Fruit fly (Drosophila melanogaster): ENCODE measurements around the gene CG15725.

Gene CG15725

DNA sequence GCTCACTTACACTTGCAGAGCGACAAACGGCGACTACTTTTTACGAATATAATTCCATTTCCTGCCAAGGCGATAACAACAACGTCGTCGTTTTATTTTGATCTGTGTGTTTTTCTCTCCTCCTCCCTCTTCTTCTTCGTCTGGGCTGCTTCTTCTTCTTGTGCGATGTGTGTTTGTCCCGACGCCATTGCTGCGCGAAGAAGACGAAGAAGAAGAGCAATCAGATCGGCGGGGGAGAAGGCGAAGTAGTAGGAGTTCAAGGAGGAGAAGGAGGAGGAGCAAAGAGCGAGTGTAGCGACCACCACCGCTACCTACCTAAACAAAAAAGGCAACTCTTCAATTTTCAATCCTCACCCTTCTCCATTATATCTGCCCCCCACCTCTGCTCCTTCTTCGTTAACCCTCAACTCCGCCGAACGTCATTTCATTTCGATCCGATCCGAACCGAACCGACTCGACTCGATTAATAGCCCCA is 42.2 kb upstream of the CG15725 start (continued):
- TF ChIP-seq CG10631 (GFP tag; optimal IDR thresholded peaks at IDR 0.05) (no peak), OdsH (GFP tag; optimal IDR thresholded peaks at IDR 0.05) (no peak), CG16779 (tag; optimal IDR thresholded peaks at IDR 0.05) (no peak), fkh (GFP tag; optimal IDR thresholded peaks at IDR 0.05) (peak; percentile 23), spab (GFP tag; optimal IDR thresholded peaks at IDR 0.05) (no peak), CG32006 (GFP tag; optimal IDR thresholded peaks at IDR 0.05) (no peak), CG8632 (GFP tag; optimal IDR thresholded peaks at IDR 0.05) (no peak), Ets96B (tag; optimal IDR thresholded peaks at IDR 0.05) (peak; percentile 28), pdm3 (GFP tag; optimal IDR thresholded peaks at IDR 0.05) (no peak), topi (GFP tag; optimal IDR thresholded peaks at IDR 0.05) (no peak), esn (GFP tag; optimal IDR thresholded peaks at IDR 0.05) (no peak), CG11762 (GFP tag; optimal IDR thresholded peaks at IDR 0.05; ENCODE audit: insufficient read depth) (no peak), cyc (GFP tag; optimal IDR thresholded peaks at IDR 0.05) (no peak), CG7368 (GFP tag; optimal IDR thresholded peaks at IDR 0.05) (no peak), CG11294 (GFP tag; IDR thresholded peaks at IDR 0.05) (no peak)

dm6 chrX:12664117-12664783 is 41.4 kb upstream of the CG15725 start:
- TF ChIP-seq svp (GFP tag) (peak; percentile 84), Eip78C (GFP tag) (peak; percentile 50), CG9139 (GFP tag; optimal IDR thresholded peaks at IDR 0.05) (no peak), CG8632 (GFP tag; optimal IDR thresholded peaks at IDR 0.05) (peak; percentile 5)

dm6 chrX:12665112-12665795 is 40.4 kb upstream of the CG15725 start:
- TF ChIP-seq CG11294 (GFP tag; IDR thresholded peaks at IDR 0.05) (peak; percentile 91), pdm3 (GFP tag; optimal IDR thresholded peaks at IDR 0.05) (peak; percentile 84), fd59A (GFP tag; optimal IDR thresholded peaks at IDR 0.05) (peak; percentile 79), dsx (GFP tag; optimal IDR thresholded peaks at IDR 0.05; ENCODE audit: poor library complexity, severe bottlenecking) (peak; percentile 74), CG8632 (GFP tag; optimal IDR thresholded peaks at IDR 0.05) (peak; percentile 86), CG34406 (GFP tag; optimal IDR thresholded peaks at IDR 0.05) (peak; percentile 83), Eip93F (GFP tag; optimal IDR thresholded peaks at IDR 0.05) (peak; percentile 23), CG6163 (GFP tag; IDR thresholded peaks at IDR 0.05) (peak; percentile 94), CG11762 (GFP tag; optimal IDR thresholded peaks at IDR 0.05; ENCODE audit: insufficient read depth) (peak; percentile 78), esn (GFP tag; optimal IDR thresholded peaks at IDR 0.05) (peak; percentile 88), Blimp-1 (GFP tag; optimal IDR thresholded peaks at IDR 0.05) (peak; percentile 73), acj6 (GFP tag; optimal IDR thresholded peaks at IDR 0.05) (peak; percentile 89), svp (GFP tag) (peak; percentile 87), Lpt (GFP tag; optimal IDR thresholded peaks at IDR 0.05) (peak; percentile 89), CG6276 (GFP tag; optimal IDR thresholded peaks at IDR 0.05) (peak; percentile 86), eg (GFP tag; IDR thresholded peaks at IDR 0.05) (peak; percentile 97), Ets21C (GFP tag; optimal IDR thresholded peaks at IDR 0.05) (peak; percentile 69), CG16779 (tag; optimal IDR thresholded peaks at IDR 0.05) (peak; percentile 74), dac (GFP tag; optimal IDR thresholded peaks at IDR 0.05) (peak; percentile 77), Smox (GFP tag; optimal IDR thresholded peaks at IDR 0.05) (peak; percentile 81), Eip78C (GFP tag) (peak; percentile 94), Gug (GFP tag; IDR thresholded peaks at IDR 0.05) (peak; percentile 95), CG10631 (GFP tag; optimal IDR thresholded peaks at IDR 0.05) (peak; percentile 93), OdsH (GFP tag; optimal IDR thresholded peaks at IDR 0.05) (peak; percentile 88), Ets96B (tag; optimal IDR thresholded peaks at IDR 0.05) (peak; percentile 88), CG1621 (tag; optimal IDR thresholded peaks at IDR 0.05) (peak; percentile 85), Sox15 (GFP tag; optimal IDR thresholded peaks at IDR 0.05) (peak; percentile 76), Hr38 (GFP tag; optimal IDR thresholded peaks at IDR 0.05) (no peak), CG6808 (GFP tag; optimal IDR thresholded peaks at IDR 0.05) (peak; percentile 87), vri (GFP tag; optimal IDR thresholded peaks at IDR 0.05) (peak; percentile 79), CG32006 (GFP tag; optimal IDR thresholded peaks at IDR 0.05) (peak; percentile 94), ss (GFP tag; optimal IDR thresholded peaks at IDR 0.05) (peak; percentile 72 to 86), spab (GFP tag; optimal IDR thresholded peaks at IDR 0.05) (peak; percentile 82), salr (GFP tag; optimal IDR thresholded peaks at IDR 0.05) (peak; percentile 64 to 86), CG31627 (GFP tag; optimal IDR thresholded peaks at IDR 0.05) (peak; percentile 80), fd85E (GFP tag; optimal IDR thresholded peaks at IDR 0.05) (peak; percentile 4), Hr39 (GFP tag; optimal IDR thresholded peaks at IDR 0.05) (peak; percentile 78), Sox102F (GFP tag; optimal IDR thresholded peaks at IDR 0.05) (peak; percentile 80)

Measured in whole organism, prepupa.